Fruit fly (Drosophila melanogaster) whole organism, embryonic: ENCODE results near the gene SmD2.

Source experiments
- Awh ChIP-seq: fragments of 200-800 bp; sonication (Bioruptor generic); IDR thresholded peaks from 2 replicates; pipeline ENCODE4, ENCODE4 v1.3.6; 2022; ENCODE audit warnings: missing biosample characterization, missing genetic modification characterization
- CG10366 ChIP-seq: fragments of 200-800 bp; sonication (Bioruptor generic); IDR thresholded peaks from 2 replicates; pipeline ENCODE4 v1.3.6; 2022; ENCODE audit warnings: missing biosample characterization, missing genetic modification characterization
- CG11093 ChIP-seq: fragments of 200-800 bp; sonication (Bioruptor generic); IDR thresholded peaks from 3 replicates; pipeline ENCODE4 v1.3.6; 2022; ENCODE audit warnings: missing biosample characterization, missing genetic modification characterization
- CG11723 ChIP-seq: fragments of 200-800 bp; sonication (Bioruptor generic); optimal IDR thresholded peaks from 2 replicates; lab custom pipeline; 2017; ENCODE audit warnings: missing biosample characterization, mild to moderate bottlenecking, missing genetic modification characterization
- CG12299 ChIP-seq: fragments of 200-800 bp; sonication (Bioruptor generic); optimal IDR thresholded peaks from 2 replicates; lab custom pipeline; 2018; ENCODE audit warnings: missing biosample characterization, mild to moderate bottlenecking, missing genetic modification characterization
- CG14860 ChIP-seq: fragments of 200-800 bp; sonication (Bioruptor generic); IDR thresholded peaks from 3 replicates; pipeline ENCODE4 v1.3.6; 2022; ENCODE audit warnings: missing biosample characterization, missing genetic modification characterization; ENCODE audit not compliant: partially characterized antibody
- CG16863 ChIP-seq: fragments of 200-800 bp; sonication (Bioruptor generic); optimal IDR thresholded peaks from 3 replicates; lab custom pipeline; 2016; ENCODE audit warnings: missing biosample characterization, missing genetic modification characterization
- CG17328 ChIP-seq: fragments of 200-800 bp; sonication (Bioruptor generic); IDR thresholded peaks from 2 replicates; pipeline ENCODE4 v1.3.6; 2022; ENCODE audit warnings: missing biosample characterization, missing genetic modification characterization
- CG17568 ChIP-seq: fragments of 200-800 bp; sonication (Bioruptor generic); optimal IDR thresholded peaks from 2 replicates; lab custom pipeline; 2018; ENCODE audit warnings: missing biosample characterization, mild to moderate bottlenecking, missing genetic modification characterization, moderate library complexity
- CG17829 ChIP-seq: fragments of 200-800 bp; optimal IDR thresholded peaks from 2 replicates; lab custom pipeline; 2019; ENCODE audit warnings: missing biosample characterization, mild to moderate bottlenecking, missing genetic modification characterization, moderate library complexity
- CG18011 ChIP-seq: fragments of 200-800 bp; sonication (Bioruptor generic); optimal IDR thresholded peaks from 2 replicates; lab custom pipeline; 2017; ENCODE audit warnings: missing biosample characterization, missing genetic modification characterization, mild to moderate bottlenecking, moderate library complexity, missing genotype
- CG31388 ChIP-seq: fragments of 200-800 bp; sonication (Bioruptor generic); optimal IDR thresholded peaks from 2 replicates; lab custom pipeline; 2016; ENCODE audit warnings: missing biosample characterization, missing genetic modification characterization
- CG4707 ChIP-seq: fragments of 200-800 bp; sonication (Bioruptor generic); optimal IDR thresholded peaks from 2 replicates; lab custom pipeline; 2018; ENCODE audit warnings: missing biosample characterization, mild to moderate bottlenecking, missing genetic modification characterization, moderate library complexity
- CG4730 ChIP-seq: fragments of 200-800 bp; sonication (Bioruptor generic); IDR thresholded peaks from 2 replicates; pipeline ENCODE4 v1.3.6; 2022; ENCODE audit warnings: missing biosample characterization, missing genetic modification characterization
- CG4820 ChIP-seq: fragments of 200-800 bp; sonication (Bioruptor generic); optimal IDR thresholded peaks from 3 replicates; lab custom pipeline; 2016; ENCODE audit warnings: missing biosample characterization, missing genetic modification characterization
- CG6272 ChIP-seq: fragments of 200-800 bp; sonication (Bioruptor generic); IDR thresholded peaks from 2 replicates; pipeline ENCODE4 v1.3.6; 2022; ENCODE audit warnings: missing biosample characterization, missing genetic modification characterization
- CG6765 ChIP-seq: fragments of 200-800 bp; sonication (Bioruptor generic); optimal IDR thresholded peaks from 3 replicates; lab custom pipeline; 2017; ENCODE audit warnings: missing biosample characterization, mild to moderate bottlenecking, missing genetic modification characterization
- CG7372 ChIP-seq: fragments of 200-800 bp; sonication (Bioruptor generic); IDR thresholded peaks from 2 replicates; pipeline ENCODE4 v1.3.6; 2022; ENCODE audit warnings: missing biosample characterization, missing genetic modification characterization
- CG8944 ChIP-seq: fragments of 200-800 bp; sonication (Bioruptor generic); optimal IDR thresholded peaks from 3 replicates; lab custom pipeline; 2016; ENCODE audit warnings: missing biosample characterization, missing genetic modification characterization
- CHES-1-like ChIP-seq: fragments of 200-800 bp; sonication (Bioruptor generic); optimal IDR thresholded peaks from 2 replicates; lab custom pipeline; 2016; ENCODE audit warnings: missing biosample characterization, missing genetic modification characterization
- D19B ChIP-seq: fragments of 200-800 bp; sonication (Bioruptor generic); optimal IDR thresholded peaks from 2 replicates; lab custom pipeline; 2017; ENCODE audit warnings: missing biosample characterization, mild to moderate bottlenecking, missing genetic modification characterization
- Dll ChIP-seq: fragments of 200-800 bp; sonication (Bioruptor generic); IDR thresholded peaks from 4 replicates; pipeline ENCODE4 v1.3.6; 2022; ENCODE audit warnings: missing biosample characterization, missing genetic modification characterization; ENCODE audit not compliant: partially characterized antibody
- ERR ChIP-seq: fragments of 200-800 bp; sonication (Bioruptor generic); optimal IDR thresholded peaks from 2 replicates; lab custom pipeline; 2016; ENCODE audit warnings: missing biosample characterization, missing genetic modification characterization
- Lpt ChIP-seq: fragments of >200 bp; optimal IDR thresholded peaks from 2 replicates; lab custom pipeline; 2018; ENCODE audit warnings: missing biosample characterization, missing genetic modification characterization
- Mad ChIP-seq: fragments of 200-800 bp; sonication (Bioruptor generic); optimal IDR thresholded peaks from 2 replicates; lab custom pipeline; 2016; ENCODE audit warnings: missing biosample characterization, missing genetic modification characterization
- Myb ChIP-seq: fragments of 200-800 bp; sonication (Bioruptor generic); optimal IDR thresholded peaks from 2 replicates; lab custom pipeline; 2016; ENCODE audit warnings: missing biosample characterization, missing genetic modification characterization
- PHDP ChIP-seq: fragments of 200-800 bp; sonication (Bioruptor generic); optimal IDR thresholded peaks from 3 replicates; lab custom pipeline; 2018; ENCODE audit warnings: missing biosample characterization, mild to moderate bottlenecking, missing genetic modification characterization, moderate library complexity
- Sin3A ChIP-seq: fragments of >200 bp; optimal IDR thresholded peaks from 2 replicates; lab custom pipeline; 2018
- Taf1 ChIP-seq: fragments of 200-800 bp; sonication (Bioruptor generic); IDR thresholded peaks from 2 replicates; pipeline ENCODE4 v1.3.6; 2022; ENCODE audit warnings: missing biosample characterization, missing genetic modification characterization
- ase ChIP-seq: fragments of 200-800 bp; sonication (Bioruptor generic); IDR thresholded peaks from 3 replicates; pipeline ENCODE4 v1.3.6; 2022; ENCODE audit warnings: missing biosample characterization, missing genetic modification characterization
- bab2 ChIP-seq: fragments of 200-800 bp; sonication (Bioruptor generic); optimal IDR thresholded peaks from 2 replicates; lab custom pipeline; 2016; ENCODE audit warnings: missing biosample characterization, missing genetic modification characterization
- bigmax ChIP-seq: fragments of 200-800 bp; sonication (Bioruptor generic); optimal IDR thresholded peaks from 2 replicates; lab custom pipeline; 2018; ENCODE audit warnings: missing biosample characterization, mild to moderate bottlenecking, missing genetic modification characterization
- cwo ChIP-seq: fragments of 200-800 bp; sonication (Bioruptor generic); optimal IDR thresholded peaks from 3 replicates; lab custom pipeline; 2017; ENCODE audit warnings: missing biosample characterization, missing genetic modification characterization, mild to moderate bottlenecking, moderate library complexity, missing genetic modification reagents
- esg ChIP-seq: fragments of 200-800 bp; sonication (Bioruptor generic); conservative IDR thresholded peaks from 2 replicates; pipeline ENCODE4 v1.3.6; 2022; ENCODE audit warnings: missing biosample characterization, missing genetic modification characterization
- gce ChIP-seq: fragments of 200-800 bp; sonication (Bioruptor generic); IDR thresholded peaks from 3 replicates; pipeline ENCODE4 v1.3.6; 2022; ENCODE audit warnings: missing biosample characterization, missing genetic modification characterization
- ken ChIP-seq: fragments of 200-800 bp; sonication (Bioruptor generic); IDR thresholded peaks from 3 replicates; pipeline ENCODE4 v1.3.6; 2022; ENCODE audit warnings: missing biosample characterization, missing genetic modification characterization
- lola ChIP-seq, 3 experiments: fragments of >200 bp in 2 of 3; fragments of 200-800 bp in 1 of 3; sonication (Bioruptor generic) in 1 of 3; optimal IDR thresholded peaks; 2 replicates each; lab custom pipeline; 2017 to 2019; ENCODE audit warnings: missing biosample characterization in 3 of 3, missing genetic modification characterization in 3 of 3, mild to moderate bottlenecking in 1 of 3, moderate library complexity in 1 of 3
- nau ChIP-seq: fragments of 200-800 bp; sonication (Bioruptor generic); optimal IDR thresholded peaks from 3 replicates; lab custom pipeline; 2017; ENCODE audit warnings: missing biosample characterization, mild to moderate bottlenecking, missing genetic modification characterization, missing genetic modification reagents
- nmo ChIP-seq: fragments of 200-800 bp; sonication (Bioruptor generic); optimal IDR thresholded peaks from 2 replicates; lab custom pipeline; 2018; ENCODE audit warnings: missing biosample characterization, mild to moderate bottlenecking, missing genetic modification characterization, moderate library complexity
- pfk ChIP-seq: fragments of 200-800 bp; sonication (Bioruptor generic); optimal IDR thresholded peaks from 2 replicates; lab custom pipeline; 2018; ENCODE audit warnings: missing biosample characterization, mild to moderate bottlenecking, missing genetic modification characterization, moderate library complexity
- pzg ChIP-seq: fragments of 200-800 bp; sonication (Bioruptor generic); optimal IDR thresholded peaks from 3 replicates; lab custom pipeline; 2018; ENCODE audit warnings: missing biosample characterization, mild to moderate bottlenecking, missing genetic modification characterization, moderate library complexity
- ro ChIP-seq: fragments of 200-800 bp; sonication (Bioruptor generic); IDR thresholded peaks from 2 replicates; pipeline ENCODE4 v1.3.6; 2022; ENCODE audit warnings: missing biosample characterization, missing genetic modification characterization
- salm ChIP-seq: fragments of 200-800 bp; sonication (Bioruptor generic); optimal IDR thresholded peaks from 2 replicates; lab custom pipeline; 2018; ENCODE audit warnings: missing biosample characterization, mild to moderate bottlenecking, missing genetic modification characterization
- tap ChIP-seq: fragments of 200-800 bp; optimal IDR thresholded peaks from 3 replicates; lab custom pipeline; 2019; ENCODE audit warnings: missing biosample characterization, mild to moderate bottlenecking, missing genetic modification characterization, moderate library complexity
- trem ChIP-seq: fragments of 200-800 bp; optimal IDR thresholded peaks from 3 replicates; lab custom pipeline; 2019; ENCODE audit warnings: missing biosample characterization, mild to moderate bottlenecking, missing genetic modification characterization, moderate library complexity
- trh ChIP-seq: fragments of 200-800 bp; sonication (Bioruptor generic); optimal IDR thresholded peaks from 2 replicates; lab custom pipeline; 2016; ENCODE audit warnings: missing biosample characterization, missing genetic modification characterization
- unc-4 ChIP-seq: fragments of 200-800 bp; sonication (Bioruptor generic); IDR thresholded peaks from 2 replicates; pipeline ENCODE4 v1.3.6; 2022; ENCODE audit warnings: missing biosample characterization, missing genetic modification characterization; ENCODE audit not compliant: partially characterized antibody
- unpg ChIP-seq: fragments of 200-800 bp; sonication (Bioruptor generic); optimal IDR thresholded peaks from 3 replicates; lab custom pipeline; 2018; ENCODE audit warnings: missing biosample characterization, mild to moderate bottlenecking, missing genetic modification characterization, moderate library complexity
- z ChIP-seq: fragments of 200-800 bp; sonication (Bioruptor generic); IDR thresholded peaks from 3 replicates; pipeline ENCODE4 v1.3.6; 2022; ENCODE audit warnings: missing biosample characterization, missing genetic modification characterization

Gene SmD2

DNA sequence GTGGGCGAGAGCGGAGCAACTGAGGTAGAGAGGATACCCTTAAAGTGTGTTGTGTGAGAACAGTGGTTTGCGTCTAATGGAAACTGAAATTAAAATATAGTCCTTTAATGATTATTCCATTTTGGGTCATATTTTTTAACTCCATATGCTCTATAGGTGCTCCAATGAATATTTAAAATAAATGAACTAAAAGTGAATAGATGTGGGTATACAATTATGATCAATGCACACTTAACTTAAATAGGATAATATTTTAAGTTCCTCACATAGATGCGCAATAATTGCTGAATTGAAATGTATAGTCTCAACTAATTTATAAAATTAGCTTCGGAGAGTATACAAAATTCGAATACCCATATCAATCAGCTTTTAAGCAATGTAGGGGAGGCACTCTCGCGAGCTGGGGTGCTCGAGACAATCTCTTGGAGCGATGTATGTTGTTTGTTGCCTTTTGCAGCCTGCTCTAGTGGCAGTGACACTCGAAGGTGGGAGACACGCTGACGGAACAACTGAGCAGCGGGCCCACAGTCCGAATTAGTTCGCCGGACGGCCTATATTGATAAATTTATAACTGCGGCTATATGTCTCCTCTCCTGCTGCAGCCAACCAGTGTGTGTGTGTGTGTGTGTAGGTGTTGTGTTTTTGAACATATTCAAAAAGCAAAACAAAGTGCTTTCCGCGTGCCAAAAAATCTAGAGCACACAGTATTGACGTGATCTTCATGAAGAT is 8.1 kb upstream of the SmD2 start:
- TF ChIP-seq CG8944 (GFP tag; lab: Kevin White, UChicago) (peak; percentile 48), ase (0 out of 3 replicates have a peak, but pooled peaks have one; percentile 22), ken (GFP tag; lab: Robert Waterston, UW) (peak; percentile 21; the same call in 1 of the 3 replicates), bigmax (no peak), pzg (GFP tag; lab: Kevin White, UChicago) (no peak), CG6765 (GFP tag; lab: Kevin White, UChicago) (peak; percentile 60), CG14860 (no peak), CG31388 (GFP tag; lab: Kevin White, UChicago) (peak; percentile 26), CG12299 (tag; lab: Kevin White, UChicago) (peak; percentile 52), unc-4 (GFP tag; lab: Robert Waterston, UW) (no peak), Awh (0 out of 2 replicates have a peak, but pooled peaks have one; percentile 47), CG4820 (GFP tag; lab: Kevin White, UChicago) (peak; percentile 68), CG17829 (peak; percentile 81), Mad (GFP tag; lab: Kevin White, UChicago) (peak; percentile 67), CG4707 (peak; percentile 39), CG18011 (GFP tag; lab: Kevin White, UChicago) (peak; percentile 83), cwo (GFP tag; lab: Kevin White, UChicago) (peak; percentile 71), CG17568 (GFP tag; lab: Kevin White, UChicago) (peak; percentile 47), CG11723 (GFP tag; lab: Kevin White, UChicago) (no peak), CG11093 (GFP tag; lab: Robert Waterston, UW) (0 out of 3 replicates have a peak, but pooled peaks have one; percentile 17), ERR (GFP tag; lab: Kevin White, UChicago) (no peak), bab2 (GFP tag; lab: Kevin White, UChicago) (peak; percentile 70), CHES-1-like (GFP tag; lab: Kevin White, UChicago) (no peak), Taf1 (GFP tag; lab: Robert Waterston, UW) (0 out of 2 replicates have a peak, but pooled peaks have one; percentile 10), Dll (GFP tag; lab: Robert Waterston, UW) (0 out of 4 replicates have a peak, but pooled peaks have one; percentile 24), Lpt (no peak), CG6272 (0 out of 2 replicates have a peak, but pooled peaks have one; percentile 22), D19B (GFP tag; lab: Kevin White, UChicago) (peak; percentile 66), nmo (GFP tag; lab: Kevin White, UChicago) (peak; percentile 93), CG16863 (peak; percentile 41), nau (no peak), tap (tag; lab: Kevin White, UChicago) (no peak), Sin3A (lab: Kevin White, UChicago) (no peak), trem (tag; lab: Kevin White, UChicago) (peak; percentile 58), CG7372 (GFP tag; lab: Robert Waterston, UW) (peak; percentile 15; the same call in 1 of the 2 replicates), pfk (GFP tag; lab: Kevin White, UChicago) (no peak), salm (tag; lab: Kevin White, UChicago) (peak; percentile 55), CG17328 (GFP tag; lab: Robert Waterston, UW) (peak; percentile 48), CG4730 (GFP tag; lab: Robert Waterston, UW) (peak; percentile 47), PHDP (tag; lab: Kevin White, UChicago) (peak; percentile 89), esg (GFP tag; lab: Robert Waterston, UW) (peak; percentile 50), unpg (GFP tag; lab: Kevin White, UChicago) (no peak), trh (GFP tag; lab: Kevin White, UChicago) (peak; percentile 31), lola (GFP tag; optimal IDR thresholded peaks at IDR 0.05; lab: Kevin White, UChicago) (peak in 1 of 3 experiments; percentile 81), Myb (GFP tag; lab: Kevin White, UChicago) (peak; percentile 35), gce (GFP tag; lab: Robert Waterston, UW) (no peak), ro (GFP tag; lab: Robert Waterston, UW) (peak; percentile 25; the same call in 1 of the 2 replicates), CG10366 (GFP tag; lab: Robert Waterston, UW) (peak; percentile 39), z (GFP tag; lab: Robert Waterston, UW) (peak; percentile 79)
